Worm (Caenorhabditis elegans) whole organism, L3 larva: ENCODE measurements around the gene F13C5.5.

Source experiments
- R02D3.7 ChIP-seq: fragments of 150-350 bp; optimal IDR thresholded peaks from 2 replicates; lab custom pipeline; 2014; ENCODE audit warnings: missing biosample characterization, missing genetic modification characterization
- ZK546.5 ChIP-seq: sonication (generic microtip); optimal IDR thresholded peaks from 2 replicates; lab custom pipeline; 2017; ENCODE audit warnings: missing biosample characterization, missing genetic modification characterization
- aly-2 ChIP-seq: fragments of 150-350 bp; optimal IDR thresholded peaks from 2 replicates; lab custom pipeline; 2014; ENCODE audit warnings: missing biosample characterization, missing genetic modification characterization
- ceh-16 ChIP-seq: sonication (generic microtip); optimal IDR thresholded peaks from 2 replicates; lab custom pipeline; 2017; ENCODE audit warnings: missing biosample characterization, missing genetic modification characterization
- ceh-28 ChIP-seq: fragments of 150-350 bp; optimal IDR thresholded peaks from 2 replicates; lab custom pipeline; 2014; ENCODE audit warnings: missing biosample characterization, missing genetic modification reagents, missing genetic modification characterization
- ceh-82 ChIP-seq: fragments of 150-350 bp; optimal IDR thresholded peaks from 2 replicates; lab custom pipeline; 2014; ENCODE audit warnings: missing biosample characterization, missing genetic modification characterization
- ceh-9 ChIP-seq: sonication (generic microtip); optimal IDR thresholded peaks from 2 replicates; lab custom pipeline; 2018; ENCODE audit warnings: missing biosample characterization, missing genetic modification characterization
- egl-27 ChIP-seq: sonication (generic microtip); optimal IDR thresholded peaks from 4 replicates; lab custom pipeline; 2017; ENCODE audit warnings: missing biosample characterization, missing genetic modification reagents, missing genetic modification characterization
- egl-5 ChIP-seq: fragments of 150-350 bp; optimal IDR thresholded peaks from 2 replicates; lab custom pipeline; 2017; ENCODE audit warnings: missing biosample characterization, missing genetic modification reagents, missing genetic modification characterization, inconsistent platforms
- elt-1 ChIP-seq: fragments of 150-350 bp; optimal IDR thresholded peaks from 2 replicates; lab custom pipeline; 2014; ENCODE audit warnings: missing biosample characterization, missing genetic modification characterization
- elt-2 ChIP-seq: sonication (generic microtip); optimal IDR thresholded peaks from 2 replicates; lab custom pipeline; 2016; ENCODE audit warnings: missing genetic modification reagents, mild to moderate bottlenecking, missing genetic modification characterization, missing compliant biosample characterization
- elt-3 ChIP-seq, 3 experiments: fragments of 150-350 bp in 1 of 3; sonication (generic microtip) in 2 of 3; optimal IDR thresholded peaks; 2 replicates in 2 of 3; 4 replicates in 1 of 3; lab custom pipeline; 2014 to 2017; ENCODE audit warnings: missing biosample characterization in 3 of 3, missing genetic modification characterization in 3 of 3
- fkh-10 ChIP-seq: sonication (generic microtip); optimal IDR thresholded peaks from 2 replicates; lab custom pipeline; 2017; ENCODE audit warnings: missing biosample characterization, missing genetic modification reagents, missing genetic modification characterization
- fkh-2 ChIP-seq: fragments of 150-350 bp; optimal IDR thresholded peaks from 2 replicates; lab custom pipeline; 2014; ENCODE audit warnings: missing biosample characterization, missing genetic modification reagents, missing genetic modification characterization
- fos-1 ChIP-seq: fragments of 150-350 bp; optimal IDR thresholded peaks from 2 replicates; lab custom pipeline; 2014; ENCODE audit warnings: missing biosample characterization, missing genetic modification characterization
- hmg-11 ChIP-seq: sonication (generic microtip); optimal IDR thresholded peaks from 2 replicates; lab custom pipeline; 2016; ENCODE audit warnings: missing genetic modification characterization, missing compliant biosample characterization
- jun-1 ChIP-seq: fragments of 150-350 bp; optimal IDR thresholded peaks from 2 replicates; lab custom pipeline; 2014; ENCODE audit warnings: missing biosample characterization, missing genetic modification reagents, missing genetic modification characterization
- lin-15B ChIP-seq: fragments of 150-350 bp; optimal IDR thresholded peaks from 2 replicates; lab custom pipeline; 2014; ENCODE audit warnings: missing biosample characterization, missing genetic modification characterization
- lin-39 ChIP-seq: fragments of 150-350 bp; optimal IDR thresholded peaks from 2 replicates; lab custom pipeline; 2018; ENCODE audit warnings: missing biosample characterization, missing genetic modification reagents, missing genetic modification characterization
- lsy-12 ChIP-seq: sonication (generic microtip); optimal IDR thresholded peaks from 2 replicates; lab custom pipeline; 2016; ENCODE audit warnings: mild to moderate bottlenecking, missing genetic modification characterization, missing compliant biosample characterization
- mdl-1 ChIP-seq: fragments of 150-350 bp; optimal IDR thresholded peaks from 2 replicates; lab custom pipeline; 2014; ENCODE audit warnings: missing biosample characterization, missing genetic modification characterization
- mml-1 ChIP-seq: fragments of 150-350 bp; sonication (generic microtip); optimal IDR thresholded peaks from 3 replicates; lab custom pipeline; 2014; ENCODE audit warnings: missing biosample characterization, missing genetic modification characterization
- nfya-1 ChIP-seq: sonication (generic microtip); optimal IDR thresholded peaks from 2 replicates; lab custom pipeline; 2017; ENCODE audit warnings: missing genetic modification characterization, mild to moderate bottlenecking, missing compliant biosample characterization, antibody characterized with exemption, moderate library complexity; ENCODE audit not compliant: insufficient read depth
- nhr-11 ChIP-seq: fragments of 150-350 bp; optimal IDR thresholded peaks from 2 replicates; lab custom pipeline; 2014; ENCODE audit warnings: missing biosample characterization, missing genetic modification characterization
- nhr-237 ChIP-seq: fragments of 150-350 bp; optimal IDR thresholded peaks from 2 replicates; lab custom pipeline; 2014; ENCODE audit warnings: missing biosample characterization, missing genetic modification characterization
- nhr-25 ChIP-seq: sonication (generic microtip); optimal IDR thresholded peaks from 2 replicates; lab custom pipeline; 2017; ENCODE audit warnings: missing biosample characterization, missing genetic modification characterization
- nhr-28 ChIP-seq: fragments of 150-350 bp; optimal IDR thresholded peaks from 2 replicates; lab custom pipeline; 2014; ENCODE audit warnings: missing biosample characterization, missing genetic modification characterization
- nhr-43 ChIP-seq: sonication (generic microtip); optimal IDR thresholded peaks from 2 replicates; lab custom pipeline; 2016; ENCODE audit warnings: mild to moderate bottlenecking, missing genetic modification characterization, missing compliant biosample characterization; ENCODE audit not compliant: poor library complexity, severe bottlenecking
- nhr-76 ChIP-seq: fragments of 150-350 bp; sonication (generic microtip); optimal IDR thresholded peaks from 5 replicates; lab custom pipeline; 2014; ENCODE audit warnings: missing biosample characterization, missing genetic modification characterization
- nhr-77 ChIP-seq: fragments of 150-350 bp; optimal IDR thresholded peaks from 2 replicates; lab custom pipeline; 2014; ENCODE audit warnings: missing biosample characterization, missing genetic modification characterization
- pha-4 ChIP-seq: fragments of 150-350 bp; optimal IDR thresholded peaks from 2 replicates; lab custom pipeline; 2014; ENCODE audit warnings: missing biosample characterization, missing genetic modification reagents, missing genetic modification characterization
- pqm-1 ChIP-seq: fragments of 150-350 bp; optimal IDR thresholded peaks from 2 replicates; lab custom pipeline; 2017; ENCODE audit warnings: missing biosample characterization, missing genetic modification characterization, inconsistent platforms
- sea-2 ChIP-seq: fragments of 150-350 bp; sonication (generic microtip); optimal IDR thresholded peaks from 4 replicates; lab custom pipeline; 2014; ENCODE audit warnings: missing biosample characterization, missing genetic modification reagents, missing genetic modification characterization
- skn-1 ChIP-seq: fragments of 150-350 bp; optimal IDR thresholded peaks from 2 replicates; lab custom pipeline; 2014; ENCODE audit warnings: missing biosample characterization, missing genetic modification characterization
- snpc-4 ChIP-seq: fragments of 150-350 bp; optimal IDR thresholded peaks from 2 replicates; lab custom pipeline; 2014; ENCODE audit warnings: missing biosample characterization, missing genetic modification characterization
- tbx-2 ChIP-seq: sonication (generic microtip); optimal IDR thresholded peaks from 2 replicates; lab custom pipeline; 2016; ENCODE audit warnings: mild to moderate bottlenecking, missing genetic modification characterization, missing compliant biosample characterization
- unc-62 ChIP-seq: fragments of 150-350 bp; sonication (generic microtip); optimal IDR thresholded peaks from 4 replicates; lab custom pipeline; 2014; ENCODE audit warnings: missing biosample characterization, missing genetic modification reagents, missing genetic modification characterization
- zag-1 ChIP-seq: fragments of 150-350 bp; optimal IDR thresholded peaks from 2 replicates; lab custom pipeline; 2014; ENCODE audit warnings: missing biosample characterization, missing genetic modification characterization
- ztf-11 ChIP-seq: fragments of 150-350 bp; optimal IDR thresholded peaks from 2 replicates; lab custom pipeline; 2014; ENCODE audit warnings: missing biosample characterization, missing genetic modification characterization
- ztf-4 ChIP-seq: fragments of 150-350 bp; optimal IDR thresholded peaks from 2 replicates; lab custom pipeline; 2014; ENCODE audit warnings: missing biosample characterization, missing genetic modification characterization

F13C5.5 gene

DNA sequence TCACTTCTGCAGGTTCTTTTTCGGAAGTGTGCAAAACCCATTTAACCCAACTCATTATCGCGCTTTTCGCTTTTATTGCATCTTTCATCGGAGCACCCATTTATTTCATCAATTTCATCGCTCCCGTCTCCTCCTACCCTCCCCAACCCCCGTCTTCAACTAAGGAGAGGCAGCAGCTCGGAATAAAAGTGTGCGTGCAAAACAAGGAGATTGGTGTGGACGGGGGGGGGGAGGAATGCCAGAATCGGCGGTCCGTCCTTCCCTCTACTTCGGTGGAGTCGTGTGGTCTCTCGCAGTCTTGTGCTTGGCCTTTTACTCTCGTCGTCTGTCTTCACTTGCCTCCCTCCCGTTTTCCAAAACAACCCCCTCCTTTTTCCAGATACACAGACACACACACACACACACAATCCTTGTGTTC, 6.9 kb downstream of the F13C5.5 start:
- TF ChIP-seq hmg-11 (tag; lab: Kevin White, UChicago) (peak; percentile 72), pha-4 (tag; lab: Kevin White, UChicago) (no peak), skn-1 (peak; percentile 40), ceh-16 (tag; lab: Kevin White, UChicago) (no peak), snpc-4 (tag; lab: Kevin White, UChicago) (peak; percentile 13), lin-39 (tag; lab: Kevin White, UChicago) (peak; percentile 84), ceh-28 (no peak), nfya-1 (tag; lab: Kevin White, UChicago) (peak; percentile 55), ceh-82 (tag; lab: Kevin White, UChicago) (no peak), ZK546.5 (tag; lab: Kevin White, UChicago) (no peak), tbx-2 (tag; lab: Kevin White, UChicago) (peak; percentile 3)

DNA sequence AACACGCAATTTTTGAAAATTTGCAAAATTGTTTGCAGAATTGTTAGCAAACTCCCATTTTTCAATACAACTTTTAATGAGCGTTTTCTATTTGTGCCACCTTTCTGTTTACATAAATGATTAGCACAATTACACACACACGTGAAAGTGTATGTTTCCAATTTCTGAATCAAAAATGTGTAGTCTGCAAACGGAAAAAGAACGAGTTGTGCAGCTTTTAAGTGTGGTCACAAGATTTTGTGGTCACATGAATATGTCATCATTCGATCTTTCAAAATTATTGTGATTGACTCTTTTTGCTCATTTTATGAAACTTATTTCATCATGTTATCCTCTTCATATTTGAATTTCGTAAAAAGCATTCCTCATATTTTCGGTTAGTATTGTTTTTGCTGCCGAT, 7.6 kb downstream of the F13C5.5 start:
- TF ChIP-seq nhr-77 (tag; lab: Kevin White, UChicago), result no peak
- peak; percentile 86 for TF ChIP-seq pha-4 (tag; lab: Kevin White, UChicago)
- TF ChIP-seq elt-2 (tag; lab: Kevin White, UChicago), result peak; percentile 53
- peak; percentile 46 for TF ChIP-seq pqm-1 (tag; lab: Kevin White, UChicago)

DNA sequence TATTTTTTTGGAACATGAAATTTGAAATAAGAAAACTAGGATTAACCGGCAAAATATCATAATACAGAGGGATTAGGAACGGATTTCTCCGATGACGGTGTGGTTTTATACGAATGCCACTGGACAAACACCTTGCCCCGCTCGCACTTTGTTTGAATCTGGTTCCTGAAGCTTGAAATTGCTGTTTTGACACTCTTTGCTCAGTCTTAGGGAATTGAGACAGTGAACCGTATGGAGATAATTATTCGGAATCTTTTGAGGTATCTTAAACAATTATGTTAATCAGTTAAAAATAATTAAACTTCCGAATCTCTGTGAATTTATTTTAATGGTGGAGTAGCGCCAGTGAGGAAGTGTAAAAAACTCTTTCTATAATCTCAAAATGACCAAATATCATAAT, 8.8 kb downstream of the F13C5.5 start, which contains the start of gene F13C5.3:
Gene F13C5.3 (minus strand): TSS at position 101 of the 400 bp plus-strand sequence.
- no peak for TF ChIP-seq snpc-4 (tag; lab: Kevin White, UChicago)
- TF ChIP-seq R02D3.7 (tag; lab: Kevin White, UChicago), result no peak
- TF ChIP-seq lin-15B, result no peak
- no peak for TF ChIP-seq nfya-1 (tag; lab: Kevin White, UChicago)
- no peak for TF ChIP-seq hmg-11 (tag; lab: Kevin White, UChicago)
- no peak for TF ChIP-seq elt-2 (tag; lab: Kevin White, UChicago)
- TF ChIP-seq aly-2, result no peak
- TF ChIP-seq ceh-28, result no peak
- TF ChIP-seq elt-3 (tag; optimal IDR thresholded peaks at IDR 0.05; lab: Kevin White, UChicago), result no peak
- TF ChIP-seq pha-4 (tag; lab: Kevin White, UChicago), result no peak
- TF ChIP-seq fkh-2 (tag; lab: Kevin White, UChicago), result no peak
- no peak for TF ChIP-seq pqm-1 (tag; lab: Kevin White, UChicago)
- TF ChIP-seq egl-27, result no peak
- TF ChIP-seq lin-39 (tag; lab: Kevin White, UChicago), result no peak
- no peak for TF ChIP-seq fos-1 (tag; lab: Kevin White, UChicago)
- no peak for TF ChIP-seq mdl-1 (tag; lab: Kevin White, UChicago)
- TF ChIP-seq zag-1, result no peak
- no peak for TF ChIP-seq nhr-77 (tag; lab: Kevin White, UChicago)
- TF ChIP-seq nhr-237 (tag; lab: Kevin White, UChicago), result no peak
- TF ChIP-seq ztf-4 (tag; lab: Kevin White, UChicago), result no peak
- TF ChIP-seq, all 47 proteins: peak for 0

DNA sequence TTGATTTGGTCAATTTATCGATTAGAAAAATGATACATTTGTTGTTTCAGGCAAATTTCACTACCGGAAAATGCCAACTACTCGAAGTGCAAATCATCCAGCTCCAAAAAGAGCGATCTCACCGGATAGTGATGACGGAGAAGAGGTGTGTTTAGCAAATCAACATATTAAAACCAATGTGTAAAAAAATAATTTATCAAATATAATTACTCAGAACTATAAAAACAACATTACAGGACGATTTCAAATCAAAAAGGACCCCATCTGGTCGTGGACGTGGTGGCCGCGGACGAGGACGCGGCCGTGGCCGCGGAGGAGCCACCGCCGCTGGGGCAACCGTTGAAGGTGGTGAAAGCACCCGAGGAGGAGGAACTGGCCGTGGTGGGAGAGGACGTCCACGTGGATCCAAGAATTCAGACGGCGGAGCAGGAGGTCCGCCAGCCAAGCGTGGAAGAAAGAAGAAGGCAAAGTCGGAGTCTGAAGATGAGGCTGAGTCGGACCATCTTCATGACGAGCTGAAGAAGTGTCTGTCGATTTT, 14.3 kb downstream of the F13C5.5 start, which contains the start of gene F13C5.2:
Gene F13C5.2 (plus strand): TSS at position 51 of the 538 bp plus-strand sequence.
- TF ChIP-seq mml-1 (tag; lab: Kevin White, UChicago) (no peak), hmg-11 (tag; lab: Kevin White, UChicago) (no peak), ceh-28 (no peak), mdl-1 (tag; lab: Kevin White, UChicago) (no peak), nhr-28 (no peak), aly-2 (no peak), pqm-1 (tag; lab: Kevin White, UChicago) (no peak), jun-1 (tag; lab: Kevin White, UChicago) (no peak)

DNA sequence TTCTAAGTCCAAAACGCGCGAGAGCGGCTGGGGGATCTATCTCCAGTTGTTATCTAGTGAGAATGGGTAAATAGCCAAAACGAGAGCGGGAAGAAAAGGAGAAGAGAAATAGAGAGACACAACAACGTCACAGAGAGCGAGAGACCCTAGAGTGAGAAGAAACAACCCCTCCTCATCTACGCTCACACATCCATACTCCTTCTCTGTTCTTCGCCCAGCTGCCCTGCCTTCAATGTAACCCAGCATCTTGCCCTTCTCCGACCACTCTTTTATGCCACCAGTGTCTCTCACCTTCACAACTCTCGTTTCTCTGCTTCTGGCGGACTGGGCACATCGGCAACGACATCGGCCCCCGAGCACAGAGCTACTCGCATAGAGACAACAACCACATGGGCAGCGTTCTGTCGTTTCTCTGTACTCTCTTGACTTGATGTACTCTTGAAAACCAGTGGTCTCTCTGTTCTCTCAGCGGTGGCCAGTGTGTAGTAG, 15.0 kb downstream of the F13C5.5 start:
- TF ChIP-seq fos-1 (tag; lab: Kevin White, UChicago), result no peak
- no peak for TF ChIP-seq fkh-10 (GFP tag; lab: Kevin White, UChicago)
- peak; percentile 88 for TF ChIP-seq nfya-1 (tag; lab: Kevin White, UChicago)
- TF ChIP-seq egl-27, result peak; percentile 43
- TF ChIP-seq elt-2 (tag; lab: Kevin White, UChicago), result peak; percentile 74
- peak; percentile 64 for TF ChIP-seq ceh-28
- no peak for TF ChIP-seq nhr-77 (tag; lab: Kevin White, UChicago)
- TF ChIP-seq aly-2, result no peak
- TF ChIP-seq elt-1 (tag; lab: Kevin White, UChicago), result peak; percentile 25
- no peak for TF ChIP-seq ztf-11 (tag; lab: Kevin White, UChicago)
- TF ChIP-seq nhr-43 (tag; lab: Kevin White, UChicago), result no peak
- peak; percentile 54 for TF ChIP-seq unc-62 (GFP tag; lab: Kevin White, UChicago)
- peak; percentile 38 for TF ChIP-seq R02D3.7 (tag; lab: Kevin White, UChicago)
- TF ChIP-seq elt-3 (tag; optimal IDR thresholded peaks at IDR 0.05; lab: Kevin White, UChicago), result no peak
- TF ChIP-seq nhr-25, result peak; percentile 36
- TF ChIP-seq lin-15B, result peak; percentile 60
- peak; percentile 14 for TF ChIP-seq nhr-11 (tag; lab: Kevin White, UChicago)
- peak; percentile 83 for TF ChIP-seq egl-5 (tag; lab: Kevin White, UChicago)
- TF ChIP-seq nhr-76, result peak; percentile 27
- TF ChIP-seq nhr-28, result no peak
- TF ChIP-seq ceh-9 (tag; lab: Kevin White, UChicago), result no peak
- no peak for TF ChIP-seq lsy-12 (tag; lab: Kevin White, UChicago)
- TF ChIP-seq zag-1, result peak; percentile 14
- no peak for TF ChIP-seq mml-1 (tag; lab: Kevin White, UChicago)
- TF ChIP-seq sea-2 (GFP tag; lab: Kevin White, UChicago), result peak; percentile 41
- TF ChIP-seq hmg-11 (tag; lab: Kevin White, UChicago), result peak; percentile 97
- peak; percentile 39 for TF ChIP-seq fkh-2 (tag; lab: Kevin White, UChicago)
